Worm (Caenorhabditis elegans) whole organism, L2 larva: Measurements from ENCODE around the gene idh-2.

Experiments
- C34F6.9 ChIP-seq: fragments of 150-350 bp; optimal IDR thresholded peaks from 2 replicates; lab custom pipeline; 2014; ENCODE audit warnings: missing biosample characterization, missing genetic modification characterization
- F13H6.1 ChIP-seq: sonication (generic microtip); optimal IDR thresholded peaks from 2 replicates; lab custom pipeline; 2016; ENCODE audit warnings: missing genetic modification characterization, missing compliant biosample characterization
- R02D3.7 ChIP-seq: fragments of 150-350 bp; optimal IDR thresholded peaks from 2 replicates; lab custom pipeline; 2014; ENCODE audit warnings: missing biosample characterization, missing genetic modification characterization
- ZK546.5 ChIP-seq: sonication (generic microtip); optimal IDR thresholded peaks from 2 replicates; lab custom pipeline; 2017; ENCODE audit warnings: missing biosample characterization, missing genetic modification characterization
- alr-1 ChIP-seq: fragments of 150-350 bp; optimal IDR thresholded peaks from 2 replicates; lab custom pipeline; 2014; ENCODE audit warnings: missing biosample characterization, missing genetic modification characterization
- aly-2 ChIP-seq: fragments of 150-350 bp; optimal IDR thresholded peaks from 2 replicates; lab custom pipeline; 2014; ENCODE audit warnings: missing biosample characterization, missing genetic modification characterization
- blmp-1 ChIP-seq: sonication (generic microtip); optimal IDR thresholded peaks from 2 replicates; lab custom pipeline; 2017; ENCODE audit warnings: missing genetic modification characterization, mild to moderate bottlenecking, missing compliant biosample characterization, antibody characterized with exemption, moderate library complexity; ENCODE audit not compliant: insufficient read depth
- ceh-16 ChIP-seq: fragments of 150-350 bp; optimal IDR thresholded peaks from 2 replicates; lab custom pipeline; 2014; ENCODE audit warnings: missing biosample characterization, missing genetic modification characterization
- crh-2 ChIP-seq: sonication (generic microtip); optimal IDR thresholded peaks from 2 replicates; lab custom pipeline; 2017; ENCODE audit warnings: missing biosample characterization, missing genetic modification characterization
- egl-27 ChIP-seq: sonication (generic microtip); optimal IDR thresholded peaks from 3 replicates; lab custom pipeline; 2017; ENCODE audit warnings: missing biosample characterization, missing genetic modification reagents, missing genetic modification characterization
- elt-1 ChIP-seq: fragments of 150-350 bp; optimal IDR thresholded peaks from 2 replicates; lab custom pipeline; 2014; ENCODE audit warnings: missing biosample characterization, missing genetic modification characterization
- gmeb-1 ChIP-seq: fragments of 150-350 bp; optimal IDR thresholded peaks from 2 replicates; lab custom pipeline; 2014; ENCODE audit warnings: missing biosample characterization, missing genetic modification characterization
- lin-11 ChIP-seq: fragments of 150-350 bp; sonication (generic microtip); optimal IDR thresholded peaks from 2 replicates; lab custom pipeline; 2014; ENCODE audit warnings: missing biosample characterization, missing genetic modification characterization, inconsistent platforms, mixed read lengths
- lin-13 ChIP-seq: fragments of 150-350 bp; optimal IDR thresholded peaks from 2 replicates; lab custom pipeline; 2014; ENCODE audit warnings: missing biosample characterization, missing genetic modification reagents, missing genetic modification characterization
- lin-39 ChIP-seq: fragments of 150-350 bp; optimal IDR thresholded peaks from 2 replicates; lab custom pipeline; 2014; ENCODE audit warnings: missing biosample characterization, missing genetic modification reagents, missing genetic modification characterization
- lsy-2 ChIP-seq, 2 experiments: fragments of 150-350 bp in 1 of 2; sonication (generic microtip) in 1 of 2; optimal IDR thresholded peaks; 2 replicates each; lab custom pipeline; 2014 to 2017; ENCODE audit warnings: missing biosample characterization in 2 of 2, missing genetic modification characterization in 2 of 2
- mab-5 ChIP-seq: fragments of 150-350 bp; optimal IDR thresholded peaks from 2 replicates; lab custom pipeline; 2014; ENCODE audit warnings: missing biosample characterization, missing genetic modification characterization
- mbf-1 ChIP-seq: sonication (generic microtip); optimal IDR thresholded peaks from 2 replicates; lab custom pipeline; 2017; ENCODE audit warnings: missing biosample characterization, missing genetic modification characterization
- mdl-1 ChIP-seq, 2 experiments: fragments of 150-350 bp in 1 of 2; sonication (generic microtip) in 1 of 2; optimal IDR thresholded peaks; 2 replicates each; lab custom pipeline; 2017; ENCODE audit warnings: missing biosample characterization in 2 of 2, missing genetic modification characterization in 2 of 2
- nhr-11 ChIP-seq: fragments of 150-350 bp; optimal IDR thresholded peaks from 2 replicates; lab custom pipeline; 2014; ENCODE audit warnings: missing biosample characterization, missing genetic modification characterization
- nhr-12 ChIP-seq: fragments of 150-350 bp; optimal IDR thresholded peaks from 2 replicates; lab custom pipeline; 2014; ENCODE audit warnings: missing biosample characterization, missing genetic modification characterization
- nhr-129 ChIP-seq: fragments of 150-350 bp; optimal IDR thresholded peaks from 2 replicates; lab custom pipeline; 2014; ENCODE audit warnings: missing biosample characterization, missing genetic modification characterization
- nhr-21 ChIP-seq: fragments of 150-350 bp; optimal IDR thresholded peaks from 2 replicates; lab custom pipeline; 2014; ENCODE audit warnings: missing biosample characterization, missing genetic modification characterization
- nhr-23 ChIP-seq: fragments of 150-350 bp; optimal IDR thresholded peaks from 2 replicates; lab custom pipeline; 2014; ENCODE audit warnings: missing biosample characterization, missing genetic modification reagents, missing genetic modification characterization
- nhr-6 ChIP-seq: fragments of 150-350 bp; optimal IDR thresholded peaks from 2 replicates; lab custom pipeline; 2014; ENCODE audit warnings: missing biosample characterization, missing genetic modification characterization
- nhr-77 ChIP-seq: fragments of 150-350 bp; optimal IDR thresholded peaks from 2 replicates; lab custom pipeline; 2014; ENCODE audit warnings: missing biosample characterization, missing genetic modification characterization
- peb-1 ChIP-seq: fragments of 150-350 bp; optimal IDR thresholded peaks from 2 replicates; lab custom pipeline; 2014; ENCODE audit warnings: missing biosample characterization, missing genetic modification characterization
- sem-4 ChIP-seq: fragments of 150-350 bp; optimal IDR thresholded peaks from 2 replicates; lab custom pipeline; 2014; ENCODE audit warnings: missing biosample characterization, missing genetic modification reagents, missing genetic modification characterization
- sma-3 ChIP-seq: sonication (generic microtip); optimal IDR thresholded peaks from 2 replicates; lab custom pipeline; 2016; ENCODE audit warnings: missing genetic modification reagents, missing genetic modification characterization, missing compliant biosample characterization
- sma-9 ChIP-seq, 2 experiments: fragments of 150-350 bp in 1 of 2; sonication (generic microtip) in 1 of 2; optimal IDR thresholded peaks; 2 replicates each; lab custom pipeline; 2014 to 2016; ENCODE audit warnings: missing genetic modification characterization in 2 of 2, mild to moderate bottlenecking in 1 of 2, missing biosample characterization in 1 of 2, missing compliant biosample characterization in 1 of 2, missing genetic modification reagents in 1 of 2, moderate library complexity in 1 of 2
- snpc-4 ChIP-seq: fragments of 150-350 bp; optimal IDR thresholded peaks from 2 replicates; lab custom pipeline; 2014; ENCODE audit warnings: missing biosample characterization, missing genetic modification characterization
- unc-39 ChIP-seq: fragments of 150-350 bp; optimal IDR thresholded peaks from 2 replicates; lab custom pipeline; 2014; ENCODE audit warnings: missing biosample characterization, missing genetic modification characterization
- unc-55 ChIP-seq: fragments of 150-350 bp; sonication (generic microtip); optimal IDR thresholded peaks from 3 replicates; lab custom pipeline; 2014; ENCODE audit warnings: missing biosample characterization, missing genetic modification reagents, missing genetic modification characterization
- unc-62 ChIP-seq: fragments of 150-350 bp; optimal IDR thresholded peaks from 2 replicates; lab custom pipeline; 2014; ENCODE audit warnings: missing biosample characterization, missing genetic modification reagents, missing genetic modification characterization
- zag-1 ChIP-seq: fragments of 150-350 bp; optimal IDR thresholded peaks from 2 replicates; lab custom pipeline; 2014; ENCODE audit warnings: missing biosample characterization, missing genetic modification characterization
- ztf-1 ChIP-seq: fragments of 200-800 bp; sonication (Bioruptor generic); conservative IDR thresholded peaks from 2 replicates; pipeline ENCODE4 v1.3.6; 2022; ENCODE audit warnings: missing genetic modification characterization, missing compliant biosample characterization
- ztf-11 ChIP-seq: sonication (generic microtip); optimal IDR thresholded peaks from 2 replicates; lab custom pipeline; 2017; ENCODE audit warnings: missing biosample characterization, missing genetic modification characterization
- ztf-4 ChIP-seq: fragments of 150-350 bp; optimal IDR thresholded peaks from 2 replicates; lab custom pipeline; 2014; ENCODE audit warnings: missing biosample characterization, missing genetic modification characterization

idh-2 gene

DNA sequence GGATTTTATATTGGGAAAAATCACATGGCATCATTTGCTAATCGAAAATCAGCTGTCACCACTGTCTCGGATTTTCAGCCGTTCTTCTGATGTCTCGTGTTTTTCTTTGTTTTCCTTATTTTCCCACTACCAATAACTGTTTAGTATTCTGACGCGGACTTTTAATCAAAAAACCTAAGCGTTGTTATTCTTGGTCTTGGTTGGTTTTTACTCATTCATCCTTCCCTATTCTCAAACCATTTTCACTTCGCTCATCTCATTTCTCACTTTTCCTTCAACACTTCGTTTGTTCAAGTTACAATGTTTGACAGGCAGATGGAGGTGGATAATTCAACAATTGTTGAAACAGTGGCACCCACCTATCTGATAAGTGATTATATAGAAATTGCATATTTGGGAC lies 37.2 kb upstream of the idh-2 start, which contains the start of gene gnrr-6:
TSS of gene gnrr-6 (plus strand) at position 301 of the 400 bp plus-strand sequence.
- no peak for TF ChIP-seq nhr-21
- TF ChIP-seq nhr-12: no peak
- no peak for TF ChIP-seq ztf-4 (tag; lab: Kevin White, UChicago)
- TF ChIP-seq blmp-1 (tag; lab: Kevin White, UChicago): no peak
- no peak for TF ChIP-seq lin-13 (GFP tag; lab: Kevin White, UChicago)
- no peak for TF ChIP-seq mbf-1 (tag; lab: Kevin White, UChicago)
- no peak for TF ChIP-seq aly-2 (tag; lab: Kevin White, UChicago)
- no peak for TF ChIP-seq snpc-4
- no peak for TF ChIP-seq egl-27
- no peak for TF ChIP-seq ztf-11 (tag; lab: Kevin White, UChicago)
- TF ChIP-seq nhr-129: no peak
- no peak for TF ChIP-seq nhr-11
- no peak for TF ChIP-seq zag-1 (tag; lab: Kevin White, UChicago)
- TF ChIP-seq lsy-2 (tag; optimal IDR thresholded peaks at IDR 0.05; lab: Kevin White, UChicago): no peak
- TF ChIP-seq unc-55: no peak
- TF ChIP-seq lin-11: no peak
- TF ChIP-seq nhr-23 (tag; lab: Kevin White, UChicago): no peak

DNA sequence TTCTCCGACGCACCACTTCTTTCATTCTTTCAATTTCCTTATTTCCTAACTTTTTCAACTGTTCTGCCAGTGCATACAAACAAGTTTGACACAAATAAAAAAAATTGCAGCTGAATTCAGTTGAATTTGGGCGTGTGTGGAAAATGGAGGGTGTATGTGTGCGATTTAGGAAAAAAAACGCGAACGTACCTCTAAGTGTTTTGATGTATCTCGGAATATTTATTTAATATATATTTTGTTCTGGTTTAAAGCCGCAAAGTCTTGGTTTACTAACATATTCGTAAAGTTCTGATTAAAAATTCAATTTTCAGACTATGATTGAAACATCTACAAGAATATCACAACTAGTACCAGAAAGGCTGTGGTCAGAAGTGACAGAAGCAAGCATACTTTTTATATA lies 30.3 kb upstream of the idh-2 start, which contains the start of gene gnrr-7:
TSS of gene gnrr-7 (plus strand) at position 301 of the 400 bp plus-strand sequence.
- no peak for TF ChIP-seq nhr-11
- no peak for TF ChIP-seq R02D3.7 (tag; lab: Kevin White, UChicago)
- no peak for TF ChIP-seq ztf-1
- TF ChIP-seq sma-9 (GFP tag; optimal IDR thresholded peaks at IDR 0.05; lab: Kevin White, UChicago): no peak
- TF ChIP-seq sma-9 (tag; optimal IDR thresholded peaks at IDR 0.05; lab: Kevin White, UChicago): no peak
- no peak for TF ChIP-seq lin-11
- TF ChIP-seq mdl-1 (tag; optimal IDR thresholded peaks at IDR 0.05; lab: Kevin White, UChicago): no peak
- TF ChIP-seq nhr-77 (tag; lab: Kevin White, UChicago): no peak
- no peak for TF ChIP-seq ztf-4 (tag; lab: Kevin White, UChicago)
- no peak for TF ChIP-seq ZK546.5 (tag; lab: Kevin White, UChicago)
- TF ChIP-seq crh-2 (tag; lab: Kevin White, UChicago): no peak
- TF ChIP-seq blmp-1 (tag; lab: Kevin White, UChicago): no peak
- TF ChIP-seq elt-1 (tag; lab: Kevin White, UChicago): no peak
- no peak for TF ChIP-seq C34F6.9 (tag; lab: Kevin White, UChicago)
- no peak for TF ChIP-seq gmeb-1 (tag; lab: Kevin White, UChicago)

DNA sequence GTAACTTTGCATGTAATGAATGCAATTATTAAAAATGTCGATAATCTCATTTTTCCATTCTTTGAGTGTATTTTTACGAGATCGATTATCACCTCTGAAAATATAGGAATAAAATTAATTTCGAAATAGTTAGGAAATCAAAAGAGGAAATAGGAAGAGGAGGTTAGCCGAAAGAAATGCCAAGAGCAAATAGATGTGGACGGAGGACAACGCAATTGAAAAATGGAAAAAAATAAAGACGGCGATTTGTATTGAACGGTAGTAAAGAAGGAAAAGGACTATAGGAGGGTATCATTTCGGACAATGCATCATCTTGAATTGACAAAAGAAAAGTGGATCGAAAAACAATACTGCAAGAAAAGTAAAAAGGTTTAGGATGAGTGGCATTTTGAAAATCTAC lies 26.3 kb upstream of the idh-2 start, which contains the start of gene F13D2.1:
TSS of gene F13D2.1 (minus strand) at position 101 of the 400 bp plus-strand sequence.
- TF ChIP-seq lin-13 (GFP tag; lab: Kevin White, UChicago): no peak
- no peak for TF ChIP-seq unc-55
- TF ChIP-seq blmp-1 (tag; lab: Kevin White, UChicago): no peak
- no peak for TF ChIP-seq sma-9 (GFP tag; optimal IDR thresholded peaks at IDR 0.05; lab: Kevin White, UChicago)
- TF ChIP-seq sma-9 (tag; optimal IDR thresholded peaks at IDR 0.05; lab: Kevin White, UChicago): no peak
- no peak for TF ChIP-seq nhr-11
- TF ChIP-seq peb-1: no peak
- TF ChIP-seq mab-5 (tag; lab: Kevin White, UChicago): no peak
- TF ChIP-seq lin-39 (tag; lab: Kevin White, UChicago): no peak
- TF ChIP-seq nhr-77 (tag; lab: Kevin White, UChicago): no peak
- no peak for TF ChIP-seq F13H6.1 (tag; lab: Kevin White, UChicago)
- TF ChIP-seq, all 48 proteins: peak for 0

DNA sequence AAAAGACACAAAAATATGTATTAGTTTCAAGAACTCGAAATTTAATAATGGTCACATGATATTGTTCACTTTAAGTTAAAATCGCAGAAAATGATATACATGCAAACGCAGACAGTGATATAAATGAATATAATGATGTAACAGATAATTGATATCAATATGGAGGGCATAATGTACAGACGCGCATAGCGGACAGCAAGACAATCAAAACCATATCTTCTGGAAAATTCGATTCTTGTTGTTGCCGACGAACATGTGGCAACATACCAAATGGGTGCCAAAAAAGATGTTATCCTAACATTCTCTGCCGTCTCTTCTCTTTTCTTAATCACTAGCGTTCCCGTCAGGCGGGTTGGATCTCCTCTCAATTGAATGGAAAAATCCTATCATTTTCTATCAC lies 25.4 kb upstream of the idh-2 start:
- TF ChIP-seq blmp-1 (tag; lab: Kevin White, UChicago): no peak
- peak; percentile 45 for TF ChIP-seq nhr-21
- TF ChIP-seq sem-4 (tag; lab: Kevin White, UChicago): no peak
- no peak for TF ChIP-seq ZK546.5 (tag; lab: Kevin White, UChicago)
- peak; percentile 21 for TF ChIP-seq sma-3 (GFP tag; lab: Kevin White, UChicago)
- no peak for TF ChIP-seq ceh-16 (tag; lab: Kevin White, UChicago)
- TF ChIP-seq nhr-6 (tag; lab: Kevin White, UChicago): no peak
- no peak for TF ChIP-seq lin-13 (GFP tag; lab: Kevin White, UChicago)
- TF ChIP-seq nhr-23 (tag; lab: Kevin White, UChicago): no peak
- no peak for TF ChIP-seq ztf-11 (tag; lab: Kevin White, UChicago)
- TF ChIP-seq unc-39 (tag; lab: Kevin White, UChicago): no peak
- no peak for TF ChIP-seq mab-5 (tag; lab: Kevin White, UChicago)
- TF ChIP-seq nhr-77 (tag; lab: Kevin White, UChicago): no peak
- no peak for TF ChIP-seq ztf-4 (tag; lab: Kevin White, UChicago)
- TF ChIP-seq unc-62 (GFP tag; lab: Kevin White, UChicago): no peak
- no peak for TF ChIP-seq alr-1
- TF ChIP-seq, all 48 proteins: peak for 2
